Worm (Caenorhabditis elegans) whole organism, L2 larva: ENCODE data around the gene rpl-21.

Experiments
- C34F6.9 ChIP-seq: fragments of 150-350 bp; optimal IDR thresholded peaks from 2 replicates; lab custom pipeline; 2014; ENCODE audit warnings: missing biosample characterization, missing genetic modification characterization
- F13H6.1 ChIP-seq: sonication (generic microtip); optimal IDR thresholded peaks from 2 replicates; lab custom pipeline; 2016; ENCODE audit warnings: missing genetic modification characterization, missing compliant biosample characterization
- R02D3.7 ChIP-seq: fragments of 150-350 bp; optimal IDR thresholded peaks from 2 replicates; lab custom pipeline; 2014; ENCODE audit warnings: missing biosample characterization, missing genetic modification characterization
- ZK546.5 ChIP-seq: sonication (generic microtip); optimal IDR thresholded peaks from 2 replicates; lab custom pipeline; 2017; ENCODE audit warnings: missing biosample characterization, missing genetic modification characterization
- alr-1 ChIP-seq: fragments of 150-350 bp; optimal IDR thresholded peaks from 2 replicates; lab custom pipeline; 2014; ENCODE audit warnings: missing biosample characterization, missing genetic modification characterization
- aly-2 ChIP-seq: fragments of 150-350 bp; optimal IDR thresholded peaks from 2 replicates; lab custom pipeline; 2014; ENCODE audit warnings: missing biosample characterization, missing genetic modification characterization
- ama-1 ChIP-seq: fragments of 150-350 bp; optimal IDR thresholded peaks from 2 replicates; lab custom pipeline; 2018; ENCODE audit warnings: inconsistent platforms
- blmp-1 ChIP-seq: sonication (generic microtip); optimal IDR thresholded peaks from 2 replicates; lab custom pipeline; 2017; ENCODE audit warnings: missing genetic modification characterization, mild to moderate bottlenecking, missing compliant biosample characterization, antibody characterized with exemption, moderate library complexity; ENCODE audit not compliant: insufficient read depth
- ceh-16 ChIP-seq: fragments of 150-350 bp; optimal IDR thresholded peaks from 2 replicates; lab custom pipeline; 2014; ENCODE audit warnings: missing biosample characterization, missing genetic modification characterization
- ceh-82 ChIP-seq: fragments of 150-350 bp; optimal IDR thresholded peaks from 2 replicates; lab custom pipeline; 2014; ENCODE audit warnings: missing biosample characterization, missing genetic modification characterization
- crh-2 ChIP-seq: sonication (generic microtip); optimal IDR thresholded peaks from 2 replicates; lab custom pipeline; 2017; ENCODE audit warnings: missing biosample characterization, missing genetic modification characterization
- egl-27 ChIP-seq: sonication (generic microtip); optimal IDR thresholded peaks from 3 replicates; lab custom pipeline; 2017; ENCODE audit warnings: missing biosample characterization, missing genetic modification reagents, missing genetic modification characterization
- elt-1 ChIP-seq: fragments of 150-350 bp; optimal IDR thresholded peaks from 2 replicates; lab custom pipeline; 2014; ENCODE audit warnings: missing biosample characterization, missing genetic modification characterization
- elt-3 ChIP-seq: sonication (generic microtip); optimal IDR thresholded peaks from 2 replicates; lab custom pipeline; 2017; ENCODE audit warnings: missing biosample characterization, missing genetic modification characterization
- fos-1 ChIP-seq: fragments of 150-350 bp; optimal IDR thresholded peaks from 2 replicates; lab custom pipeline; 2014; ENCODE audit warnings: missing biosample characterization, missing genetic modification characterization
- gmeb-1 ChIP-seq: fragments of 150-350 bp; optimal IDR thresholded peaks from 2 replicates; lab custom pipeline; 2014; ENCODE audit warnings: missing biosample characterization, missing genetic modification characterization
- lin-11 ChIP-seq: fragments of 150-350 bp; sonication (generic microtip); optimal IDR thresholded peaks from 2 replicates; lab custom pipeline; 2014; ENCODE audit warnings: missing biosample characterization, missing genetic modification characterization, inconsistent platforms, mixed read lengths
- lin-13 ChIP-seq: fragments of 150-350 bp; optimal IDR thresholded peaks from 2 replicates; lab custom pipeline; 2014; ENCODE audit warnings: missing biosample characterization, missing genetic modification reagents, missing genetic modification characterization
- lsy-2 ChIP-seq, 2 experiments: fragments of 150-350 bp in 1 of 2; sonication (generic microtip) in 1 of 2; optimal IDR thresholded peaks; 2 replicates each; lab custom pipeline; 2014 to 2017; ENCODE audit warnings: missing biosample characterization in 2 of 2, missing genetic modification characterization in 2 of 2
- mab-5 ChIP-seq: fragments of 150-350 bp; optimal IDR thresholded peaks from 2 replicates; lab custom pipeline; 2014; ENCODE audit warnings: missing biosample characterization, missing genetic modification characterization
- mbf-1 ChIP-seq: sonication (generic microtip); optimal IDR thresholded peaks from 2 replicates; lab custom pipeline; 2017; ENCODE audit warnings: missing biosample characterization, missing genetic modification characterization
- mdl-1 ChIP-seq, 2 experiments: fragments of 150-350 bp in 1 of 2; sonication (generic microtip) in 1 of 2; optimal IDR thresholded peaks; 2 replicates each; lab custom pipeline; 2017; ENCODE audit warnings: missing biosample characterization in 2 of 2, missing genetic modification characterization in 2 of 2
- nhr-11 ChIP-seq: fragments of 150-350 bp; optimal IDR thresholded peaks from 2 replicates; lab custom pipeline; 2014; ENCODE audit warnings: missing biosample characterization, missing genetic modification characterization
- nhr-12 ChIP-seq: fragments of 150-350 bp; optimal IDR thresholded peaks from 2 replicates; lab custom pipeline; 2014; ENCODE audit warnings: missing biosample characterization, missing genetic modification characterization
- nhr-129 ChIP-seq: fragments of 150-350 bp; optimal IDR thresholded peaks from 2 replicates; lab custom pipeline; 2014; ENCODE audit warnings: missing biosample characterization, missing genetic modification characterization
- nhr-21 ChIP-seq: fragments of 150-350 bp; optimal IDR thresholded peaks from 2 replicates; lab custom pipeline; 2014; ENCODE audit warnings: missing biosample characterization, missing genetic modification characterization
- nhr-23 ChIP-seq: fragments of 150-350 bp; optimal IDR thresholded peaks from 2 replicates; lab custom pipeline; 2014; ENCODE audit warnings: missing biosample characterization, missing genetic modification reagents, missing genetic modification characterization
- nhr-237 ChIP-seq: fragments of 150-350 bp; optimal IDR thresholded peaks from 2 replicates; lab custom pipeline; 2014; ENCODE audit warnings: missing biosample characterization, missing genetic modification characterization
- nhr-25 ChIP-seq: fragments of 150-350 bp; sonication (generic microtip); optimal IDR thresholded peaks from 3 replicates; lab custom pipeline; 2014; ENCODE audit warnings: missing biosample characterization, missing genetic modification characterization
- nhr-6 ChIP-seq: fragments of 150-350 bp; optimal IDR thresholded peaks from 2 replicates; lab custom pipeline; 2014; ENCODE audit warnings: missing biosample characterization, missing genetic modification characterization
- peb-1 ChIP-seq: fragments of 150-350 bp; optimal IDR thresholded peaks from 2 replicates; lab custom pipeline; 2014; ENCODE audit warnings: missing biosample characterization, missing genetic modification characterization
- sem-4 ChIP-seq: fragments of 150-350 bp; optimal IDR thresholded peaks from 2 replicates; lab custom pipeline; 2014; ENCODE audit warnings: missing biosample characterization, missing genetic modification reagents, missing genetic modification characterization
- sma-3 ChIP-seq: sonication (generic microtip); optimal IDR thresholded peaks from 2 replicates; lab custom pipeline; 2016; ENCODE audit warnings: missing genetic modification reagents, missing genetic modification characterization, missing compliant biosample characterization
- sma-9 ChIP-seq, 2 experiments: fragments of 150-350 bp in 1 of 2; sonication (generic microtip) in 1 of 2; optimal IDR thresholded peaks; 2 replicates each; lab custom pipeline; 2014 to 2016; ENCODE audit warnings: missing genetic modification characterization in 2 of 2, mild to moderate bottlenecking in 1 of 2, missing biosample characterization in 1 of 2, missing compliant biosample characterization in 1 of 2, missing genetic modification reagents in 1 of 2, moderate library complexity in 1 of 2
- snpc-4 ChIP-seq: fragments of 150-350 bp; optimal IDR thresholded peaks from 2 replicates; lab custom pipeline; 2014; ENCODE audit warnings: missing biosample characterization, missing genetic modification characterization
- unc-39 ChIP-seq: fragments of 150-350 bp; optimal IDR thresholded peaks from 2 replicates; lab custom pipeline; 2014; ENCODE audit warnings: missing biosample characterization, missing genetic modification characterization
- unc-55 ChIP-seq: fragments of 150-350 bp; sonication (generic microtip); optimal IDR thresholded peaks from 3 replicates; lab custom pipeline; 2014; ENCODE audit warnings: missing biosample characterization, missing genetic modification reagents, missing genetic modification characterization
- unc-62 ChIP-seq: fragments of 150-350 bp; optimal IDR thresholded peaks from 2 replicates; lab custom pipeline; 2014; ENCODE audit warnings: missing biosample characterization, missing genetic modification reagents, missing genetic modification characterization
- zag-1 ChIP-seq: fragments of 150-350 bp; optimal IDR thresholded peaks from 2 replicates; lab custom pipeline; 2014; ENCODE audit warnings: missing biosample characterization, missing genetic modification characterization
- ztf-1 ChIP-seq: fragments of 200-800 bp; sonication (Bioruptor generic); conservative IDR thresholded peaks from 2 replicates; pipeline ENCODE4 v1.3.6; 2022; ENCODE audit warnings: missing genetic modification characterization, missing compliant biosample characterization
- ztf-4 ChIP-seq: fragments of 150-350 bp; optimal IDR thresholded peaks from 2 replicates; lab custom pipeline; 2014; ENCODE audit warnings: missing biosample characterization, missing genetic modification characterization

The rpl-21 gene

DNA sequence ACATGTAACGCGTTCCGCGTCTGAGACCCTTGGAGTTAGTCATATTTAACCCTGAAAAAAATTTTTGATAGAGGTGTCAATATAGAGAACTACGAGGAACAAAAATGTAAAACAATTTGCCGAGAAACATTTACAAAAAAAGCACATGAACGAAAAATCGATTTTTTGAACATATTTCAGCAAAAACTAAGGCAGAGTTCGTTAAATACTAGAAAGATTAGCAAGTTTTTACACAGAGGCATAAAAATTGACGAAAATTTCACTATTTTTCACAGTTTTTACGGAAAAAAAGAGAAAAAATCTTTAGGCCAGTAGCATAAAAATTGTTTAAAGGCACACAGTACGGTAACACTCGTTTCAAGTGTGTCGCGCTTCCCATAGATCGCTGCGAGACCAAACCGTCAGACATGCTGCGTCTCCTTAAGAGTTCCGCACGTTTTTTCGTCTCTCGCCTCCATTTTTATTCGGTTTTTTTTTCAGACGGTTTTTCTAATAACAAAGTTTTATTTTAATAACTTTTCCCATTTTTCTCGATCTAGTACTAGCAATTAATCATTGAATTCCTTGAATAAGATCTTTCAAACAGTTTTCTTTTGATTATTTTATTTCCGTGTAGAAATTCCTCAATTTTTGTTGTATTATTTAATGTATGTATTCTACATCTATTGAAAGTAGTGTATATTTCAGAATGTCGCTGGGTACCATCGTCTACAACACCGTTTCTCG lies at the start of gene rpl-21, which contains the start of gene C14B9.10:
Gene rpl-21 (minus strand): TSS at position 51 of the 726 bp plus-strand sequence.
Gene C14B9.10 (plus strand): TSS at position 676 of the 726 bp plus-strand sequence.
- TF ChIP-seq ceh-82 (peak; percentile 49), nhr-6 (tag; lab: Kevin White, UChicago) (no peak), nhr-25 (tag; lab: Kevin White, UChicago) (peak; percentile 85), ztf-1 (GFP tag; lab: Robert Waterston, UW) (no peak), nhr-129 (tag; lab: Kevin White, UChicago) (peak; percentile 86), elt-3 (tag; lab: Kevin White, UChicago) (no peak), nhr-11 (tag; lab: Kevin White, UChicago) (no peak), snpc-4 (tag; lab: Kevin White, UChicago) (peak; percentile 49), lsy-2 (tag; optimal IDR thresholded peaks at IDR 0.05; lab: Kevin White, UChicago) (peak; percentile 96 to 99), nhr-21 (peak; percentile 76), sma-9 (GFP tag; optimal IDR thresholded peaks at IDR 0.05; lab: Kevin White, UChicago) (peak; percentile 88), sma-9 (tag; optimal IDR thresholded peaks at IDR 0.05; lab: Kevin White, UChicago) (no peak), F13H6.1 (tag; lab: Kevin White, UChicago) (peak; percentile 71), blmp-1 (peak; percentile 32), nhr-12 (tag; lab: Kevin White, UChicago) (no peak), mdl-1 (tag; optimal IDR thresholded peaks at IDR 0.05; lab: Kevin White, UChicago) (peak; percentile 31 to 39), peb-1 (no peak), unc-55 (GFP tag; lab: Kevin White, UChicago) (peak; percentile 98), unc-62 (GFP tag; lab: Kevin White, UChicago) (no peak), ceh-16 (peak; percentile 19), elt-1 (tag; lab: Kevin White, UChicago) (no peak), lin-11 (peak; percentile 60), fos-1 (tag; lab: Kevin White, UChicago) (peak; percentile 61), sem-4 (tag; lab: Kevin White, UChicago) (peak; percentile 80), ZK546.5 (tag; lab: Kevin White, UChicago) (peak; percentile 63), crh-2 (tag; lab: Kevin White, UChicago) (peak; percentile 88), nhr-23 (tag; lab: Kevin White, UChicago) (no peak), nhr-237 (tag; lab: Kevin White, UChicago) (no peak), unc-39 (tag; lab: Kevin White, UChicago) (no peak), ztf-4 (tag; lab: Kevin White, UChicago) (peak; percentile 61), ama-1 (lab: Kevin White, UChicago) (peak; percentile 45), gmeb-1 (tag; lab: Kevin White, UChicago) (peak; percentile 82), mab-5 (tag; lab: Kevin White, UChicago) (peak; percentile 28), lin-13 (peak; percentile 80), sma-3 (GFP tag; lab: Kevin White, UChicago) (peak; percentile 76), aly-2 (tag; lab: Kevin White, UChicago) (no peak), zag-1 (tag; lab: Kevin White, UChicago) (no peak), R02D3.7 (tag; lab: Kevin White, UChicago) (peak; percentile 3), egl-27 (no peak), C34F6.9 (tag; lab: Kevin White, UChicago) (peak; percentile 89), alr-1 (tag; lab: Kevin White, UChicago) (no peak)

- no peak for TF ChIP-seq fos-1 (tag; lab: Kevin White, UChicago)
- no peak for TF ChIP-seq mbf-1 (tag; lab: Kevin White, UChicago)
- no peak for TF ChIP-seq zag-1 (tag; lab: Kevin White, UChicago)
- TF ChIP-seq C34F6.9 (tag; lab: Kevin White, UChicago), result no peak
- TF ChIP-seq alr-1 (tag; lab: Kevin White, UChicago), result no peak
- TF ChIP-seq sma-3 (GFP tag; lab: Kevin White, UChicago), result no peak
These were observed 48.9 kb upstream of the rpl-21 start, which contains the start of gene C50C3.5 for ce11 chrIII:8178924-8179323. TSS of gene C50C3.5 (plus strand) at chrIII:8179224.
